Worm (Caenorhabditis elegans) whole organism, L4 larva: ENCODE results near the gene cnc-2.

Source experiments
- ZK337.2 ChIP-seq: fragments of 200-800 bp; sonication (Bioruptor generic); IDR thresholded peaks from 2 replicates; pipeline ENCODE4 v1.3.6; 2022; ENCODE audit warnings: missing genetic modification reagents, missing genetic modification characterization, missing compliant biosample characterization
- dve-1 ChIP-seq: sonication (generic microtip); optimal IDR thresholded peaks from 2 replicates; lab custom pipeline; 2017; ENCODE audit warnings: antibody characterized with exemption, mild to moderate bottlenecking, missing genetic modification characterization, missing compliant biosample characterization; ENCODE audit not compliant: insufficient read depth
- fos-1 ChIP-seq: fragments of 150-350 bp; optimal IDR thresholded peaks from 2 replicates; lab custom pipeline; 2014; ENCODE audit warnings: missing biosample characterization, missing genetic modification characterization
- jun-1 ChIP-seq: fragments of 150-350 bp; optimal IDR thresholded peaks from 2 replicates; lab custom pipeline; 2014; ENCODE audit warnings: missing biosample characterization, missing genetic modification reagents, missing genetic modification characterization
- lin-1 ChIP-seq: fragments of 200-800 bp; sonication (Bioruptor generic); IDR thresholded peaks from 2 replicates; pipeline ENCODE4 v1.3.6; 2022; ENCODE audit warnings: missing genetic modification reagents, missing genetic modification characterization, missing compliant biosample characterization
- lsy-2 ChIP-seq, 2 experiments: fragments of 150-350 bp in 1 of 2; sonication (generic microtip) in 1 of 2; optimal IDR thresholded peaks; 2 replicates each; lab custom pipeline; 2014 to 2017; ENCODE audit warnings: missing biosample characterization in 2 of 2, missing genetic modification characterization in 2 of 2
- nhr-111 ChIP-seq: fragments of 200-800 bp; sonication (Bioruptor generic); optimal IDR thresholded peaks from 2 replicates; lab custom pipeline; 2018; ENCODE audit warnings: mild to moderate bottlenecking, missing genetic modification characterization, missing compliant biosample characterization
- nhr-25 ChIP-seq: sonication (generic microtip); optimal IDR thresholded peaks from 2 replicates; lab custom pipeline; 2017; ENCODE audit warnings: missing genetic modification characterization, mild to moderate bottlenecking, missing compliant biosample characterization, antibody characterized with exemption, moderate library complexity, borderline replicate concordance; ENCODE audit not compliant: insufficient read depth
- nhr-28 ChIP-seq: fragments of 150-350 bp; optimal IDR thresholded peaks from 2 replicates; lab custom pipeline; 2014; ENCODE audit warnings: missing biosample characterization, missing genetic modification characterization
- pha-4 ChIP-seq, 2 experiments: fragments of 150-350 bp in 1 of 2; fragments of 200-800 bp in 1 of 2; sonication (Bioruptor generic) in 1 of 2; IDR thresholded peaks in 1 of 2; optimal IDR thresholded peaks in 1 of 2; 2 replicates each; pipeline versions ENCODE4 v1.3.6 to Lab custom; 2014 to 2022; ENCODE audit warnings: missing genetic modification characterization in 2 of 2, missing genetic modification reagents in 2 of 2, missing biosample characterization in 1 of 2, missing compliant biosample characterization in 1 of 2
- skn-1 ChIP-seq: fragments of 150-350 bp; optimal IDR thresholded peaks from 2 replicates; lab custom pipeline; 2014; ENCODE audit warnings: missing biosample characterization, missing genetic modification characterization
- vab-7 ChIP-seq: fragments of 200-800 bp; sonication (Bioruptor generic); IDR thresholded peaks from 2 replicates; pipeline ENCODE4 v1.3.6; 2022; ENCODE audit warnings: missing genetic modification reagents, missing genetic modification characterization, missing compliant biosample characterization

- no peak for TF ChIP-seq skn-1 (tag; lab: Kevin White, UChicago)
- TF ChIP-seq nhr-25 (tag; lab: Kevin White, UChicago), result no peak
- no peak for TF ChIP-seq nhr-28 (tag; lab: Kevin White, UChicago)
- TF ChIP-seq fos-1 (tag; lab: Kevin White, UChicago), result no peak
- TF ChIP-seq nhr-111 (GFP tag; lab: Kevin White, UChicago), result no peak
- no peak for TF ChIP-seq pha-4 (GFP tag; IDR thresholded peaks at IDR 0.05; lab: Robert Waterston, UW)
- TF ChIP-seq pha-4 (tag; optimal IDR thresholded peaks at IDR 0.05; lab: Kevin White, UChicago), result no peak
- TF ChIP-seq lsy-2 (tag; optimal IDR thresholded peaks at IDR 0.05; lab: Kevin White, UChicago), result no peak
- TF ChIP-seq ZK337.2, result no peak
- no peak for TF ChIP-seq jun-1
- no peak for TF ChIP-seq dve-1 (tag; lab: Kevin White, UChicago)
- no peak for TF ChIP-seq vab-7 (GFP tag; lab: Robert Waterston, UW)
- TF ChIP-seq lin-1, result no peak
These were observed 41.9 kb downstream of the cnc-2 start for ce11 chrV:1408116-1408515.
